Fruit fly (Drosophila melanogaster): ENCODE results near the gene Vps16B.

DNA sequence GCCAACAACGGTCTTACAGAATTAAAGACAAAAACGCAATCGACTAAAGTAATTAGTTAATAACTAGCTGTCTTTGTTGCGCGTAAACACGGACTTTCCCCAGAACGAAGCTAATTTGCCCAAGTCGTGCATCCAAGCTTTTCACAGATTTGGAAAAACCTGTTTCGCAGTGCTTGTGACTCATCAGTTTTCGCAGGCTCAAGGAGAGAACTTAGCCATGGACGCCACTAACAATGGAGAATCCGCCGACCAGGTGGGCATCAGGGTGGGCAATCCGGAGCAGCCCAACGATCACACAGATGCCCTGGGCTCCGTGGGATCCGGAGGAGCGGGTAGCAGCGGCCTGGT lies 16.6 kb downstream of the Vps16B start:
- no peak for TF ChIP-seq EcR (GFP tag; optimal IDR thresholded peaks at IDR 0.05)
- TF ChIP-seq Dll (optimal IDR thresholded peaks at IDR 0.05), result no peak
- no peak for TF ChIP-seq psq (optimal IDR thresholded peaks at IDR 0.05)

Measured in whole organism.